Worm (Caenorhabditis elegans) whole organism, early embryonic: ENCODE results near the gene T16G12.1.

Source experiments
- B0310.2 ChIP-seq: sonication (generic microtip); optimal IDR thresholded peaks from 2 replicates; lab custom pipeline; 2016; ENCODE audit warnings: mild to moderate bottlenecking, missing genetic modification characterization, missing compliant biosample characterization
- F13C5.2 ChIP-seq: sonication (generic microtip); optimal IDR thresholded peaks from 2 replicates; lab custom pipeline; 2017; ENCODE audit warnings: mild to moderate bottlenecking, missing genetic modification characterization, inconsistent platforms, missing compliant biosample characterization
- aly-1 ChIP-seq: sonication (generic microtip); optimal IDR thresholded peaks from 2 replicates; lab custom pipeline; 2016; ENCODE audit warnings: missing genetic modification characterization, missing compliant biosample characterization
- ama-1 ChIP-seq: fragments of 150-350 bp; optimal IDR thresholded peaks from 2 replicates; lab custom pipeline; 2014
- ceh-13 ChIP-seq: fragments of 200-800 bp; sonication (Bioruptor generic); optimal IDR thresholded peaks from 2 replicates; lab custom pipeline; 2018; ENCODE audit warnings: mild to moderate bottlenecking, missing genetic modification characterization, missing compliant biosample characterization
- ceh-36 ChIP-seq: sonication (generic microtip); optimal IDR thresholded peaks from 2 replicates; lab custom pipeline; 2016; ENCODE audit warnings: missing genetic modification characterization, inconsistent platforms, missing compliant biosample characterization
- ets-7 ChIP-seq: sonication (generic microtip); optimal IDR thresholded peaks from 2 replicates; lab custom pipeline; 2016; ENCODE audit warnings: missing genotype, missing genetic modification characterization, missing compliant biosample characterization
- flt-1 ChIP-seq: fragments of 200-800 bp; sonication (Bioruptor generic); IDR thresholded peaks from 2 replicates; pipeline ENCODE4 v1.3.6; 2022; ENCODE audit warnings: missing genetic modification characterization, missing compliant biosample characterization
- hmbx-1 ChIP-seq: sonication (generic microtip); optimal IDR thresholded peaks from 2 replicates; lab custom pipeline; 2016; ENCODE audit warnings: mild to moderate bottlenecking, missing genetic modification characterization, missing compliant biosample characterization
- hmg-4 ChIP-seq: fragments of 200-800 bp; sonication (Bioruptor generic); optimal IDR thresholded peaks from 2 replicates; lab custom pipeline; 2018; ENCODE audit warnings: mild to moderate bottlenecking, missing genetic modification characterization, missing compliant biosample characterization
- hnd-1 ChIP-seq: sonication (generic microtip); optimal IDR thresholded peaks from 2 replicates; lab custom pipeline; 2016; ENCODE audit warnings: missing genetic modification characterization, missing compliant biosample characterization
- pes-1 ChIP-seq: fragments of 200-800 bp; sonication (Bioruptor generic); IDR thresholded peaks from 2 replicates; pipeline ENCODE4 v1.3.6; 2022; ENCODE audit warnings: missing genetic modification reagents, missing genetic modification characterization, missing compliant biosample characterization
- scrt-1 ChIP-seq: fragments of 200-800 bp; sonication (Bioruptor generic); IDR thresholded peaks from 2 replicates; pipeline ENCODE4 v1.3.6; 2022; ENCODE audit warnings: missing genetic modification characterization, missing compliant biosample characterization
- sea-1 ChIP-seq: fragments of 200-800 bp; sonication (Bioruptor generic); conservative IDR thresholded peaks from 2 replicates; pipeline ENCODE4 v1.3.6; 2022; ENCODE audit warnings: missing genetic modification characterization, missing compliant biosample characterization
- tbx-11 ChIP-seq: fragments of 200-800 bp; sonication (Bioruptor generic); IDR thresholded peaks from 2 replicates; pipeline ENCODE4 v1.3.6; 2022; ENCODE audit warnings: missing genetic modification characterization, missing compliant biosample characterization
- tbx-37 ChIP-seq: fragments of 200-800 bp; sonication (Bioruptor generic); conservative IDR thresholded peaks from 2 replicates; pipeline ENCODE4 v1.3.6; 2022; ENCODE audit warnings: missing genetic modification reagents, missing genetic modification characterization, missing compliant biosample characterization
- tra-4 ChIP-seq: sonication (generic microtip); optimal IDR thresholded peaks from 2 replicates; lab custom pipeline; 2017; ENCODE audit warnings: missing genetic modification characterization, missing compliant biosample characterization

Gene T16G12.1

ce11 chrIII:10088508-10088981 lies 38.9 kb upstream of the T16G12.1 start, which contains the start of gene hal-2:
Gene hal-2 (minus strand): TSS chrIII:10088931.
- TF ChIP-seq flt-1 (GFP tag; lab: Robert Waterston, UW) (no peak), ets-7 (tag; lab: Kevin White, UChicago) (no peak), F13C5.2 (no peak), tbx-37 (GFP tag; lab: Robert Waterston, UW) (no peak), tbx-11 (GFP tag; lab: Robert Waterston, UW) (no peak), scrt-1 (GFP tag; lab: Robert Waterston, UW) (no peak), sea-1 (GFP tag; lab: Robert Waterston, UW) (no peak), tra-4 (tag; lab: Kevin White, UChicago) (no peak), aly-1 (tag; lab: Kevin White, UChicago) (no peak), ceh-13 (GFP tag; lab: Kevin White, UChicago) (no peak), hmbx-1 (tag; lab: Kevin White, UChicago) (no peak), ama-1 (lab: Kevin White, UChicago) (no peak), ceh-36 (tag; lab: Kevin White, UChicago) (no peak), pes-1 (GFP tag; lab: Robert Waterston, UW) (no peak), hmg-4 (GFP tag; lab: Kevin White, UChicago) (no peak)

DNA sequence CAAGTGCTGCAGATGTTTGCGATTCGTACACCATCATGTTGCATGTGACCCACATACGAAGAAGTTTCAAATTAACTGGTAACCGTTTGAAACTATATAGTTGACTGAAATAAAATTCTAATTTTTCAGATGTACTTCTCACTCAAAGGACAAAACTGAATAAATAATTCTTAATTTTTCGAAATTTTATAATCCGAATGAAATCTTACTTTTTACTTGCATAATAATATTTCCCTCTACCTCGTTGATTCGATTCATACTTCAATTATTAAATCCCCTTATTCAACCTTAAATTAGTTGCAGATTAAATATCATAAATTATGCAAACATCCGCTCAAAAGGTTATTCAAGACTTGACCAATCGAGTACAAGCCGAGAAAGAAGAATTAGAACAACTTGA lies 36.3 kb upstream of the T16G12.1 start, which contains the start of gene T16H12.2:
Gene T16H12.2, plus strand, starts transcription at position 301 of the 400 bp plus-strand sequence.
- no peak for TF ChIP-seq ama-1 (lab: Kevin White, UChicago)
- no peak for TF ChIP-seq flt-1 (GFP tag; lab: Robert Waterston, UW)
- no peak for TF ChIP-seq hnd-1
- TF ChIP-seq scrt-1 (GFP tag; lab: Robert Waterston, UW): no peak
- no peak for TF ChIP-seq aly-1 (tag; lab: Kevin White, UChicago)
- no peak for TF ChIP-seq hmg-4 (GFP tag; lab: Kevin White, UChicago)

DNA sequence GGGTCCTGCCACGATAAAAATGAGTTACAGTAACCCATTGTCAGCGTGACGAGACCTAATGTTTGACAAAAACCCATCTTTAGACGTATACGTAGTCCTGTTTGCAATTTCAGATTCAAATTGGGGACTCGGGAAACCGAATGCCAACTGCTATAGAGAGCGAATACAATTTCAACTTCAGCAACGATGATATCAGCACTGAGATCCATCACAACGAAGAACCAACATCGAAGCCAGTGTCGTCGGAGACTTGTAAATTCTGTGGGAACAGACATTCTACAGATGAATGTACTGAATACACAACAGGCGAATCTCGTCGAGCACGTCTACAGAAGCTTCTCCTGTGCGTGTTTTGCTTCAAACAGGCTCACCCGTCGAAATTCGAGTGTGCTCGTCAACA lies 35.9 kb upstream of the T16G12.1 start:
- TF ChIP-seq pes-1 (GFP tag; lab: Robert Waterston, UW): no peak
- TF ChIP-seq ceh-36 (tag; lab: Kevin White, UChicago): no peak
- TF ChIP-seq hmg-4 (GFP tag; lab: Kevin White, UChicago): no peak
- no peak for TF ChIP-seq ceh-13 (GFP tag; lab: Kevin White, UChicago)
- TF ChIP-seq F13C5.2: no peak
- no peak for TF ChIP-seq tbx-11 (GFP tag; lab: Robert Waterston, UW)
- no peak for TF ChIP-seq flt-1 (GFP tag; lab: Robert Waterston, UW)
- TF ChIP-seq sea-1 (GFP tag; lab: Robert Waterston, UW): no peak
- TF ChIP-seq tbx-37 (GFP tag; lab: Robert Waterston, UW): no peak
- TF ChIP-seq hmbx-1 (tag; lab: Kevin White, UChicago): no peak
- TF ChIP-seq hnd-1: no peak
- TF ChIP-seq B0310.2: no peak
- TF ChIP-seq ets-7 (tag; lab: Kevin White, UChicago): no peak

DNA sequence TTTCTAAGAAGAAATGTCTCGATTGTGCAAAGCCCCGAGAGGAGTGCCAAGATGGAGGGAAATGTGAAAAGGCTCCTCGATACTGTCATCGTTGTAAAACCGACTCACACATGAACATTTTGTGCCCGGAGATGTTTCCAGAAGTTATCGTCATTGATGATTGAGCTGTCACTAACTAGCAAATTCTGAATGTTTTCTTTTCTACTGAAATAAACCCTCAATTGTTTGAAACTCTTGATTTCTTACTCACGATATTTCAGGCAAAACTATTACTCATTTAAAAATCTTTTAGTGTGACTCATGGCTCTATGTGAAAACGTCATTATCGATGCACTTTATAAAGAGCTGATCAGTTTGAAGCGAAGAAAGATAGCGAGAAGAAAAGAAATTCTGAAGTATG lies 35.4 kb upstream of the T16G12.1 start, which contains the start of gene T16H12.13:
Gene T16H12.13, plus strand, starts transcription at position 301 of the 400 bp plus-strand sequence.
- TF ChIP-seq pes-1 (GFP tag; lab: Robert Waterston, UW): no peak
- no peak for TF ChIP-seq hmg-4 (GFP tag; lab: Kevin White, UChicago)
- no peak for TF ChIP-seq ceh-36 (tag; lab: Kevin White, UChicago)
- TF ChIP-seq hmbx-1 (tag; lab: Kevin White, UChicago): no peak
- TF ChIP-seq scrt-1 (GFP tag; lab: Robert Waterston, UW): no peak
- no peak for TF ChIP-seq F13C5.2
- no peak for TF ChIP-seq ceh-13 (GFP tag; lab: Kevin White, UChicago)
- TF ChIP-seq ama-1 (lab: Kevin White, UChicago): no peak
- TF ChIP-seq tbx-37 (GFP tag; lab: Robert Waterston, UW): no peak
- TF ChIP-seq sea-1 (GFP tag; lab: Robert Waterston, UW): no peak
- TF ChIP-seq B0310.2: no peak
- no peak for TF ChIP-seq ets-7 (tag; lab: Kevin White, UChicago)
- no peak for TF ChIP-seq flt-1 (GFP tag; lab: Robert Waterston, UW)
- no peak for TF ChIP-seq aly-1 (tag; lab: Kevin White, UChicago)
- no peak for TF ChIP-seq tra-4 (tag; lab: Kevin White, UChicago)
- no peak for TF ChIP-seq tbx-11 (GFP tag; lab: Robert Waterston, UW)
- TF ChIP-seq hnd-1: no peak

- no peak for TF ChIP-seq hmbx-1 (tag; lab: Kevin White, UChicago)
- TF ChIP-seq tbx-37 (GFP tag; lab: Robert Waterston, UW): no peak
- no peak for TF ChIP-seq tra-4 (tag; lab: Kevin White, UChicago)
- no peak for TF ChIP-seq pes-1 (GFP tag; lab: Robert Waterston, UW)
- no peak for TF ChIP-seq scrt-1 (GFP tag; lab: Robert Waterston, UW)
- TF ChIP-seq ceh-36 (tag; lab: Kevin White, UChicago): no peak
- TF ChIP-seq sea-1 (GFP tag; lab: Robert Waterston, UW): no peak
- TF ChIP-seq B0310.2: no peak
- no peak for TF ChIP-seq flt-1 (GFP tag; lab: Robert Waterston, UW)
- TF ChIP-seq ceh-13 (GFP tag; lab: Kevin White, UChicago): no peak
- no peak for TF ChIP-seq tbx-11 (GFP tag; lab: Robert Waterston, UW)
Measured at ce11 chrIII:10083242-10083641, 33.6 kb upstream of the T16G12.1 start, which contains the start of gene T16H12.3. Gene T16H12.3 (minus strand): TSS chrIII:10083292.

- no peak for TF ChIP-seq ama-1 (lab: Kevin White, UChicago)
- TF ChIP-seq tbx-37 (GFP tag; lab: Robert Waterston, UW): no peak
- TF ChIP-seq B0310.2: no peak
- no peak for TF ChIP-seq aly-1 (tag; lab: Kevin White, UChicago)
- TF ChIP-seq scrt-1 (GFP tag; lab: Robert Waterston, UW): no peak
- no peak for TF ChIP-seq tra-4 (tag; lab: Kevin White, UChicago)
- no peak for TF ChIP-seq hmg-4 (GFP tag; lab: Kevin White, UChicago)
- TF ChIP-seq ceh-13 (GFP tag; lab: Kevin White, UChicago): no peak
- TF ChIP-seq pes-1 (GFP tag; lab: Robert Waterston, UW): no peak
- TF ChIP-seq F13C5.2: no peak
- no peak for TF ChIP-seq tbx-11 (GFP tag; lab: Robert Waterston, UW)
- no peak for TF ChIP-seq hmbx-1 (tag; lab: Kevin White, UChicago)
- no peak for TF ChIP-seq ets-7 (tag; lab: Kevin White, UChicago)
- no peak for TF ChIP-seq flt-1 (GFP tag; lab: Robert Waterston, UW)
- no peak for TF ChIP-seq hnd-1
- TF ChIP-seq ceh-36 (tag; lab: Kevin White, UChicago): no peak
Measured at ce11 chrIII:10078784-10079183, 29.1 kb upstream of the T16G12.1 start.
